Fruit fly (Drosophila melanogaster) whole organism, embryonic: Measurements from ENCODE around the gene Gga.

Experiments used
- Adf1 ChIP-seq: fragments of 200-800 bp; sonication (Bioruptor generic); IDR thresholded peaks from 2 replicates; pipeline ENCODE4 v1.3.6; 2022; ENCODE audit warnings: missing biosample characterization, missing genetic modification characterization
- Atf3 ChIP-seq: fragments of 200-800 bp; sonication (Bioruptor generic); optimal IDR thresholded peaks from 3 replicates; lab custom pipeline; 2016; ENCODE audit warnings: missing biosample characterization, missing genetic modification characterization
- Bgb ChIP-seq: fragments of 200-800 bp; sonication (Bioruptor generic); IDR thresholded peaks from 2 replicates; pipeline ENCODE4 v1.3.6; 2022; ENCODE audit warnings: missing biosample characterization, missing genetic modification characterization; ENCODE audit not compliant: partially characterized antibody
- CG1024 ChIP-seq: fragments of 200-800 bp; sonication (Bioruptor generic); IDR thresholded peaks from 2 replicates; pipeline ENCODE4 v1.3.6; 2022; ENCODE audit warnings: missing biosample characterization, missing genetic modification characterization
- CG10979 ChIP-seq: fragments of 200-800 bp; sonication (Bioruptor generic); optimal IDR thresholded peaks from 2 replicates; lab custom pipeline; 2018; ENCODE audit warnings: missing biosample characterization, mild to moderate bottlenecking, missing genetic modification characterization, moderate library complexity
- CG11695 ChIP-seq: fragments of 200-800 bp; sonication (Bioruptor generic); IDR thresholded peaks from 3 replicates; pipeline ENCODE4 v1.3.6; 2022; ENCODE audit warnings: missing biosample characterization, missing genetic modification characterization
- CG11723 ChIP-seq: fragments of 200-800 bp; sonication (Bioruptor generic); optimal IDR thresholded peaks from 2 replicates; lab custom pipeline; 2017; ENCODE audit warnings: missing biosample characterization, mild to moderate bottlenecking, missing genetic modification characterization
- CG12219 ChIP-seq: fragments of 200-800 bp; sonication (Bioruptor generic); optimal IDR thresholded peaks from 3 replicates; lab custom pipeline; 2018; ENCODE audit warnings: missing biosample characterization, mild to moderate bottlenecking, missing genetic modification characterization
- CG15269 ChIP-seq: fragments of 200-800 bp; sonication (Bioruptor generic); optimal IDR thresholded peaks from 2 replicates; lab custom pipeline; 2018; ENCODE audit warnings: missing biosample characterization, mild to moderate bottlenecking, missing genetic modification characterization, moderate library complexity
- CG1602 ChIP-seq: fragments of 200-800 bp; sonication (Bioruptor generic); optimal IDR thresholded peaks from 3 replicates; lab custom pipeline; 2016; ENCODE audit warnings: missing biosample characterization, missing genetic modification characterization
- CG17612 ChIP-seq: fragments of 200-800 bp; sonication (Bioruptor generic); IDR thresholded peaks from 2 replicates; pipeline ENCODE4 v1.3.6; 2022; ENCODE audit warnings: missing biosample characterization, missing genetic modification characterization
- CG2129 ChIP-seq: fragments of 200-800 bp; sonication (Bioruptor generic); IDR thresholded peaks from 2 replicates; pipeline ENCODE4 v1.3.6; 2022; ENCODE audit warnings: missing biosample characterization, missing genetic modification characterization; ENCODE audit not compliant: partially characterized antibody
- CG2712 ChIP-seq: fragments of 200-800 bp; optimal IDR thresholded peaks from 3 replicates; lab custom pipeline; 2019; ENCODE audit warnings: missing biosample characterization, mild to moderate bottlenecking, missing genetic modification characterization, moderate library complexity
- CG32532 ChIP-seq: fragments of 200-800 bp; sonication (Bioruptor generic); IDR thresholded peaks from 2 replicates; pipeline ENCODE4 v1.3.6; 2022; ENCODE audit warnings: missing biosample characterization, missing genetic modification characterization
- CG6813 ChIP-seq: fragments of 200-800 bp; sonication (Bioruptor generic); optimal IDR thresholded peaks from 2 replicates; lab custom pipeline; 2017; ENCODE audit warnings: missing biosample characterization, missing genetic modification characterization, mild to moderate bottlenecking, moderate library complexity, missing genetic modification reagents
- CG7839 ChIP-seq: fragments of 200-800 bp; sonication (Bioruptor generic); optimal IDR thresholded peaks from 3 replicates; lab custom pipeline; 2018; ENCODE audit warnings: missing biosample characterization, mild to moderate bottlenecking, missing genetic modification characterization, moderate library complexity
- CG7963 ChIP-seq: fragments of 200-800 bp; sonication (Bioruptor generic); IDR thresholded peaks from 3 replicates; pipeline ENCODE4 v1.3.6; 2022; ENCODE audit warnings: missing biosample characterization, missing genetic modification characterization; ENCODE audit not compliant: partially characterized antibody
- Dad ChIP-seq: fragments of 200-800 bp; sonication (Bioruptor generic); optimal IDR thresholded peaks from 3 replicates; lab custom pipeline; 2016; ENCODE audit warnings: missing biosample characterization, missing genetic modification characterization
- Dll ChIP-seq: fragments of 200-800 bp; sonication (Bioruptor generic); IDR thresholded peaks from 4 replicates; pipeline ENCODE4 v1.3.6; 2022; ENCODE audit warnings: missing biosample characterization, missing genetic modification characterization; ENCODE audit not compliant: partially characterized antibody
- E2f2 ChIP-seq: fragments of 200-800 bp; sonication (Bioruptor generic); IDR thresholded peaks from 2 replicates; pipeline ENCODE4 v1.3.6; 2022; ENCODE audit warnings: missing biosample characterization, missing genetic modification characterization
- H2.0 ChIP-seq: fragments of 200-800 bp; sonication (Bioruptor generic); IDR thresholded peaks from 2 replicates; pipeline ENCODE4 v1.3.6; 2022; ENCODE audit warnings: missing biosample characterization, missing genetic modification characterization
- Hr78 ChIP-seq, 2 experiments: fragments of 200-800 bp in 1 of 2; fragments of >200 bp in 1 of 2; sonication (Bioruptor generic) in 1 of 2; optimal IDR thresholded peaks; 2 replicates each; lab custom pipeline; 2017 to 2019; ENCODE audit warnings: missing biosample characterization in 2 of 2, missing genetic modification characterization in 2 of 2, mild to moderate bottlenecking in 1 of 2, moderate library complexity in 1 of 2
- Lim3 ChIP-seq: fragments of 200-800 bp; sonication (Bioruptor generic); IDR thresholded peaks from 2 replicates; pipeline ENCODE4 v1.3.6; 2022; ENCODE audit warnings: missing biosample characterization, missing genetic modification characterization
- Neu2 ChIP-seq: fragments of 200-800 bp; sonication (Bioruptor generic); optimal IDR thresholded peaks from 3 replicates; lab custom pipeline; 2016; ENCODE audit warnings: missing biosample characterization, missing genetic modification characterization, borderline replicate concordance
- Sry-β ChIP-seq: fragments of 200-800 bp; sonication (Bioruptor generic); optimal IDR thresholded peaks from 2 replicates; lab custom pipeline; 2018; ENCODE audit warnings: missing biosample characterization, mild to moderate bottlenecking, missing genetic modification characterization, moderate library complexity
- ab ChIP-seq: fragments of 200-800 bp; sonication (Bioruptor generic); optimal IDR thresholded peaks from 2 replicates; lab custom pipeline; 2016; ENCODE audit warnings: missing biosample characterization, missing genetic modification characterization
- abd-A ChIP-seq: fragments of 200-800 bp; sonication (Bioruptor generic); optimal IDR thresholded peaks from 3 replicates; lab custom pipeline; 2019; ENCODE audit warnings: missing biosample characterization, mild to moderate bottlenecking, missing genetic modification characterization, moderate library complexity
- ase ChIP-seq: fragments of 200-800 bp; sonication (Bioruptor generic); IDR thresholded peaks from 3 replicates; pipeline ENCODE4 v1.3.6; 2022; ENCODE audit warnings: missing biosample characterization, missing genetic modification characterization
- btn ChIP-seq: fragments of 200-800 bp; sonication (Bioruptor generic); optimal IDR thresholded peaks from 2 replicates; lab custom pipeline; 2016; ENCODE audit warnings: missing biosample characterization, missing genetic modification characterization
- cas ChIP-seq: fragments of 200-800 bp; sonication (Bioruptor generic); IDR thresholded peaks from 2 replicates; pipeline ENCODE4 v1.3.6; 2022; ENCODE audit warnings: missing biosample characterization, missing genetic modification characterization
- caup ChIP-seq: fragments of 200-800 bp; sonication (Bioruptor generic); optimal IDR thresholded peaks from 3 replicates; lab custom pipeline; 2017; ENCODE audit warnings: missing biosample characterization, mild to moderate bottlenecking, missing genetic modification characterization, moderate library complexity; ENCODE audit not compliant: severe bottlenecking
- chif ChIP-seq, 2 experiments: fragments of 200-800 bp; sonication (Bioruptor generic); optimal IDR thresholded peaks; 3 replicates each; lab custom pipeline; 2016; ENCODE audit warnings: missing biosample characterization in 2 of 2, missing genetic modification characterization in 2 of 2
- crol ChIP-seq: fragments of 200-800 bp; sonication (Bioruptor generic); IDR thresholded peaks from 2 replicates; pipeline ENCODE4 v1.3.6; 2022; ENCODE audit warnings: missing biosample characterization, missing genetic modification characterization
- fd64A ChIP-seq: fragments of 200-800 bp; sonication (Bioruptor generic); optimal IDR thresholded peaks from 3 replicates; lab custom pipeline; 2018; ENCODE audit warnings: missing biosample characterization, mild to moderate bottlenecking, missing genetic modification characterization
- grau ChIP-seq: fragments of 200-800 bp; optimal IDR thresholded peaks from 3 replicates; lab custom pipeline; 2019; ENCODE audit warnings: missing biosample characterization, mild to moderate bottlenecking, missing genetic modification characterization, moderate library complexity
- gsb ChIP-seq: fragments of 200-800 bp; sonication (Bioruptor generic); IDR thresholded peaks from 2 replicates; pipeline ENCODE4 v1.3.6; 2022; ENCODE audit warnings: missing biosample characterization, missing genetic modification characterization
- ham ChIP-seq: fragments of 200-800 bp; sonication (Bioruptor generic); IDR thresholded peaks from 2 replicates; pipeline ENCODE4 v1.3.6; 2022; ENCODE audit warnings: missing biosample characterization, missing genetic modification characterization
- inv ChIP-seq: fragments of 200-800 bp; sonication (Bioruptor generic); IDR thresholded peaks from 2 replicates; pipeline ENCODE4 v1.3.6; 2022; ENCODE audit warnings: missing biosample characterization, missing genetic modification characterization; ENCODE audit not compliant: partially characterized antibody
- kni ChIP-seq: fragments of 200-800 bp; sonication (Bioruptor generic); optimal IDR thresholded peaks from 3 replicates; lab custom pipeline; 2017; ENCODE audit warnings: mild to moderate bottlenecking, missing biosample characterization, missing genetic modification reagents, missing genetic modification characterization
- nerfin-2 ChIP-seq: fragments of 200-800 bp; sonication (Bioruptor generic); IDR thresholded peaks from 2 replicates; pipeline ENCODE4 v1.3.6; 2022; ENCODE audit warnings: missing biosample characterization, missing genetic modification characterization; ENCODE audit not compliant: partially characterized antibody
- phol ChIP-seq: fragments of 200-800 bp; sonication (Bioruptor generic); optimal IDR thresholded peaks from 3 replicates; lab custom pipeline; 2018; ENCODE audit warnings: missing biosample characterization, mild to moderate bottlenecking, missing genetic modification characterization, moderate library complexity
- pros ChIP-seq: fragments of 200-800 bp; sonication (Bioruptor generic); optimal IDR thresholded peaks from 3 replicates; lab custom pipeline; 2019; ENCODE audit warnings: missing biosample characterization, mild to moderate bottlenecking, missing genetic modification characterization, moderate library complexity
- scrt ChIP-seq: fragments of 200-800 bp; sonication (Bioruptor generic); optimal IDR thresholded peaks from 2 replicates; lab custom pipeline; 2018; ENCODE audit warnings: missing biosample characterization, mild to moderate bottlenecking, missing genetic modification characterization, moderate library complexity
- sens-2 ChIP-seq: fragments of 200-800 bp; sonication (Bioruptor generic); IDR thresholded peaks from 2 replicates; pipeline ENCODE4 v1.3.6; 2022; ENCODE audit warnings: missing biosample characterization, missing genetic modification characterization
- slbo ChIP-seq: fragments of 200-800 bp; sonication (Bioruptor generic); IDR thresholded peaks from 2 replicates; pipeline ENCODE4 v1.3.6; 2022; ENCODE audit warnings: missing biosample characterization, missing genetic modification characterization
- tin ChIP-seq: fragments of 200-800 bp; sonication (Bioruptor generic); optimal IDR thresholded peaks from 3 replicates; lab custom pipeline; 2016; ENCODE audit warnings: missing biosample characterization, missing genetic modification characterization
- toy ChIP-seq: fragments of 200-800 bp; sonication (Bioruptor generic); IDR thresholded peaks from 2 replicates; pipeline ENCODE4 v1.3.6; 2022; ENCODE audit warnings: missing biosample characterization, missing genetic modification characterization

Gga gene

dm6 chrX:9638927-9639420, 38.1 kb downstream of the Gga start (continued):
- TF ChIP-seq H2.0 (no peak), ab (GFP tag; lab: Kevin White, UChicago) (no peak), Adf1 (peak; percentile 15; the same call in 1 of the 2 replicates), CG2712 (tag; lab: Kevin White, UChicago) (no peak), CG7839 (tag; lab: Kevin White, UChicago) (peak; percentile 11), nerfin-2 (GFP tag; lab: Robert Waterston, UW) (no peak)
- TF ChIP-seq, all 482 proteins: peak for 44

- TF ChIP-seq slbo (GFP tag; lab: Robert Waterston, UW): peak; percentile 95
- TF ChIP-seq inv (GFP tag; lab: Robert Waterston, UW): no peak
- peak; percentile 98 for TF ChIP-seq CG6813 (GFP tag; lab: Kevin White, UChicago)
- peak; percentile 92 for TF ChIP-seq kni (GFP tag; lab: Kevin White, UChicago)
- peak; percentile 81 for TF ChIP-seq Atf3 (GFP tag; lab: Kevin White, UChicago)
- peak; percentile 95 for TF ChIP-seq CG10979
- TF ChIP-seq CG11695 (GFP tag; lab: Robert Waterston, UW): peak; percentile 97
- TF ChIP-seq gsb (GFP tag; lab: Robert Waterston, UW): peak; percentile 94
- peak; percentile 89 to 93 for TF ChIP-seq chif (GFP tag; optimal IDR thresholded peaks at IDR 0.05; lab: Kevin White, UChicago)
- peak; percentile 97 for TF ChIP-seq CG32532 (GFP tag; lab: Robert Waterston, UW)
- peak; percentile 70; the same call in 1 of the 2 replicates for TF ChIP-seq ham (GFP tag; lab: Robert Waterston, UW)
- peak; percentile 94 for TF ChIP-seq tin (GFP tag; lab: Kevin White, UChicago)
- peak; percentile 72 for TF ChIP-seq pros (GFP tag; lab: Kevin White, UChicago)
- no peak for TF ChIP-seq CG7963 (GFP tag; lab: Robert Waterston, UW)
- peak; percentile 89 for TF ChIP-seq btn (GFP tag; lab: Kevin White, UChicago)
- TF ChIP-seq ase: peak; percentile 93; the same call in 2 of the 3 replicates
- no peak for TF ChIP-seq CG2129 (GFP tag; lab: Robert Waterston, UW)
- peak; percentile 83 for TF ChIP-seq E2f2 (GFP tag; lab: Robert Waterston, UW)
- TF ChIP-seq Hr78 (GFP tag; optimal IDR thresholded peaks at IDR 0.05; lab: Kevin White, UChicago): peak in 1 of 2 experiments; percentile 78
- TF ChIP-seq toy (GFP tag; lab: Robert Waterston, UW): peak; percentile 89
- TF ChIP-seq cas: peak; percentile 91
- TF ChIP-seq Sry-β: peak; percentile 47
- peak; percentile 94 for TF ChIP-seq phol (tag; lab: Kevin White, UChicago)
- TF ChIP-seq CG12219 (GFP tag; lab: Kevin White, UChicago): peak; percentile 99
- TF ChIP-seq Neu2 (GFP tag; lab: Kevin White, UChicago): peak; percentile 75
- TF ChIP-seq Dad (GFP tag; lab: Kevin White, UChicago): peak; percentile 97
- TF ChIP-seq caup (GFP tag; lab: Kevin White, UChicago): peak; percentile 99
- TF ChIP-seq crol (GFP tag; lab: Robert Waterston, UW): no peak
- peak; percentile 95 for TF ChIP-seq CG11723 (GFP tag; lab: Kevin White, UChicago)
- peak; percentile 69 for TF ChIP-seq CG17612 (GFP tag; lab: Robert Waterston, UW)
- TF ChIP-seq scrt: peak; percentile 99
- TF ChIP-seq CG1024 (GFP tag; lab: Robert Waterston, UW): peak; percentile 80
- TF ChIP-seq Lim3: peak; percentile 60; the same call in 1 of the 2 replicates
- no peak; the same call in 1 of the 2 replicates for TF ChIP-seq Bgb (GFP tag; lab: Robert Waterston, UW)
- TF ChIP-seq Dll (GFP tag; lab: Robert Waterston, UW): 0 out of 4 replicates have a peak, but pooled peaks have one; percentile 20
- TF ChIP-seq sens-2 (GFP tag; lab: Robert Waterston, UW): peak; percentile 93
- TF ChIP-seq grau (tag; lab: Kevin White, UChicago): peak; percentile 97
- TF ChIP-seq CG1602 (GFP tag; lab: Kevin White, UChicago): peak; percentile 81
- TF ChIP-seq CG15269 (tag; lab: Kevin White, UChicago): peak; percentile 99
- TF ChIP-seq abd-A: peak; percentile 89
- peak; percentile 96 for TF ChIP-seq fd64A (GFP tag; lab: Kevin White, UChicago)
Measured at dm6 chrX:9640690-9641149, 39.9 kb downstream of the Gga start.
